Worm (Caenorhabditis elegans) whole organism, young adult: ENCODE measurements around the gene H43E16.1.
A peak's percentile ranks its signal among the peaks of the same experiment; 100 is the strongest.

Source experiments
- B0261.1 ChIP-seq: sonication (generic microtip); optimal IDR thresholded peaks from 2 replicates; lab custom pipeline; 2016; ENCODE audit warnings: mild to moderate bottlenecking, missing genetic modification characterization, moderate library complexity, missing compliant biosample characterization
- F33H1.4 ChIP-seq: fragments of 200-800 bp; sonication (Bioruptor generic); IDR thresholded peaks from 2 replicates; pipeline ENCODE4 v1.3.6; 2022; ENCODE audit warnings: missing genetic modification reagents, missing genetic modification characterization, missing compliant biosample characterization
- F37B4.10 ChIP-seq: fragments of 200-800 bp; sonication (Bioruptor generic); IDR thresholded peaks from 2 replicates; pipeline ENCODE4 v1.3.6; 2022; ENCODE audit warnings: missing genetic modification characterization, missing compliant biosample characterization
- F49E8.2 ChIP-seq: sonication (generic microtip); optimal IDR thresholded peaks from 3 replicates; lab custom pipeline; 2017; ENCODE audit warnings: missing genetic modification characterization, mild to moderate bottlenecking, missing compliant biosample characterization, antibody characterized with exemption, moderate library complexity; ENCODE audit not compliant: insufficient read depth
- F55B11.4 ChIP-seq: sonication (generic microtip); optimal IDR thresholded peaks from 2 replicates; lab custom pipeline; 2016; ENCODE audit warnings: missing compliant biosample characterization, missing genetic modification characterization, borderline replicate concordance; ENCODE audit not compliant: insufficient read depth
- F57C9.4 ChIP-seq: sonication (generic microtip); optimal IDR thresholded peaks from 2 replicates; lab custom pipeline; 2017; ENCODE audit warnings: mild to moderate bottlenecking, missing genetic modification characterization, missing compliant biosample characterization
- K11D2.4 ChIP-seq: fragments of 200-800 bp; sonication (Bioruptor generic); IDR thresholded peaks from 2 replicates; pipeline ENCODE4 v1.3.6; 2022; ENCODE audit warnings: missing genetic modification reagents, missing genetic modification characterization, missing compliant biosample characterization
- K12H6.12 ChIP-seq: fragments of 200-800 bp; sonication (Bioruptor generic); optimal IDR thresholded peaks from 2 replicates; lab custom pipeline; 2018; ENCODE audit warnings: mild to moderate bottlenecking, missing genetic modification characterization, missing compliant biosample characterization
- Y79H2A.3 ChIP-seq: fragments of 200-800 bp; sonication (Bioruptor generic); conservative IDR thresholded peaks from 2 replicates; pipeline ENCODE4 v1.3.6; 2022; ENCODE audit warnings: missing genetic modification reagents, missing genetic modification characterization, missing compliant biosample characterization
- aptf-2 ChIP-seq: fragments of 200-800 bp; sonication (Bioruptor generic); conservative IDR thresholded peaks from 2 replicates; pipeline ENCODE4 v1.3.6; 2022; ENCODE audit warnings: missing genetic modification reagents, missing genetic modification characterization, missing compliant biosample characterization
- atf-7 ChIP-seq: sonication (generic microtip); optimal IDR thresholded peaks from 2 replicates; lab custom pipeline; 2017; ENCODE audit warnings: mild to moderate bottlenecking, missing genetic modification characterization, missing compliant biosample characterization
- attf-3 ChIP-seq: fragments of 200-800 bp; sonication (Bioruptor generic); conservative IDR thresholded peaks from 2 replicates; pipeline ENCODE4 v1.3.6; 2022; ENCODE audit warnings: missing genetic modification reagents, missing genetic modification characterization, missing compliant biosample characterization
- bed-1 ChIP-seq: fragments of 200-800 bp; sonication (Bioruptor generic); IDR thresholded peaks from 2 replicates; pipeline ENCODE4 v1.3.6; 2022; ENCODE audit warnings: missing genetic modification reagents, missing genetic modification characterization, missing compliant biosample characterization
- cebp-1 ChIP-seq, 2 experiments: fragments of 200-800 bp in 1 of 2; sonication (Bioruptor generic) in 1 of 2; sonication (generic microtip) in 1 of 2; IDR thresholded peaks in 1 of 2; optimal IDR thresholded peaks in 1 of 2; 2 replicates each; pipeline versions ENCODE4 v1.3.6 to Lab custom; 2017 to 2022; ENCODE audit warnings: missing compliant biosample characterization in 2 of 2, missing genetic modification characterization in 2 of 2, mild to moderate bottlenecking in 1 of 2, missing genetic modification reagents in 1 of 2, moderate library complexity in 1 of 2
- ceh-79 ChIP-seq: sonication (generic microtip); optimal IDR thresholded peaks from 2 replicates; lab custom pipeline; 2017; ENCODE audit warnings: mild to moderate bottlenecking, missing genetic modification characterization, missing compliant biosample characterization
- ekl-4 ChIP-seq: fragments of 200-800 bp; sonication (Bioruptor generic); IDR thresholded peaks from 2 replicates; pipeline ENCODE4 v1.3.6; 2022; ENCODE audit warnings: missing genetic modification reagents, missing genetic modification characterization, missing compliant biosample characterization
- hlh-12 ChIP-seq: sonication (generic microtip); optimal IDR thresholded peaks from 2 replicates; lab custom pipeline; 2016; ENCODE audit warnings: missing genetic modification characterization, missing compliant biosample characterization
- hrde-1 ChIP-seq: sonication (generic microtip); optimal IDR thresholded peaks from 2 replicates; lab custom pipeline; 2016; ENCODE audit warnings: missing genetic modification characterization, mild to moderate bottlenecking, missing compliant biosample characterization, moderate library complexity, missing genotype, missing genetic modification reagents, borderline replicate concordance
- hsf-1 ChIP-seq: fragments of 200-800 bp; sonication (Bioruptor generic); IDR thresholded peaks from 2 replicates; pipeline ENCODE4 v1.3.6; 2022; ENCODE audit warnings: missing genetic modification reagents, missing genetic modification characterization, missing compliant biosample characterization
- lin-26 ChIP-seq: fragments of 200-800 bp; sonication (Bioruptor generic); IDR thresholded peaks from 2 replicates; pipeline ENCODE4 v1.3.6; 2022; ENCODE audit warnings: missing genetic modification reagents, missing genetic modification characterization, missing compliant biosample characterization
- lir-1 ChIP-seq: fragments of 200-800 bp; sonication (Bioruptor generic); conservative IDR thresholded peaks from 2 replicates; pipeline ENCODE4 v1.3.6; 2022; ENCODE audit warnings: missing genetic modification reagents, missing genetic modification characterization, missing compliant biosample characterization
- madf-3 ChIP-seq: fragments of 200-800 bp; sonication (Bioruptor generic); IDR thresholded peaks from 2 replicates; pipeline ENCODE4 v1.3.6; 2022; ENCODE audit warnings: missing genetic modification reagents, missing genetic modification characterization, missing compliant biosample characterization
- madf-8 ChIP-seq: fragments of 200-800 bp; sonication (Bioruptor generic); conservative IDR thresholded peaks from 2 replicates; pipeline ENCODE4 v1.3.6; 2022; ENCODE audit warnings: missing genetic modification reagents, missing genetic modification characterization, missing compliant biosample characterization
- nhr-179 ChIP-seq: sonication (generic microtip); optimal IDR thresholded peaks from 2 replicates; lab custom pipeline; 2016; ENCODE audit warnings: mild to moderate bottlenecking, missing genetic modification characterization, missing compliant biosample characterization
- nhr-90 ChIP-seq: sonication (generic microtip); optimal IDR thresholded peaks from 2 replicates; lab custom pipeline; 2016; ENCODE audit warnings: missing genotype, mild to moderate bottlenecking, missing genetic modification characterization, missing compliant biosample characterization
- pbrm-1 ChIP-seq: fragments of 200-800 bp; sonication (Bioruptor generic); IDR thresholded peaks from 2 replicates; pipeline ENCODE4 v1.3.6; 2022; ENCODE audit warnings: missing genetic modification reagents, missing genetic modification characterization, missing compliant biosample characterization
- pha-4 ChIP-seq: fragments of 150-350 bp; sonication (generic microtip); optimal IDR thresholded peaks from 2 replicates; lab custom pipeline; 2014; ENCODE audit warnings: missing biosample characterization, missing genetic modification reagents, missing genetic modification characterization
- sdz-38 ChIP-seq: sonication (generic microtip); optimal IDR thresholded peaks from 2 replicates; lab custom pipeline; 2016; ENCODE audit warnings: missing genotype, missing genetic modification characterization, missing compliant biosample characterization
- snpc-4 ChIP-seq, 5 experiments: fragments of 150-350 bp in 1 of 5; sonication (generic microtip) in 4 of 5; optimal IDR thresholded peaks; 2 replicates each; lab custom pipeline; 2014 to 2018; ENCODE audit warnings: missing genetic modification characterization in 5 of 5, missing biosample characterization in 3 of 5, antibody characterized with exemption in 2 of 5, mild to moderate bottlenecking in 2 of 5, missing compliant biosample characterization in 2 of 5, missing genotype in 2 of 5, moderate library complexity in 2 of 5, missing genetic modification reagents in 1 of 5
- somi-1 ChIP-seq: fragments of 200-800 bp; sonication (Bioruptor generic); optimal IDR thresholded peaks from 2 replicates; lab custom pipeline; 2018; ENCODE audit warnings: mild to moderate bottlenecking, missing genetic modification characterization, missing compliant biosample characterization
- sptf-2 ChIP-seq: fragments of 200-800 bp; sonication (Bioruptor generic); optimal IDR thresholded peaks from 2 replicates; lab custom pipeline; 2018; ENCODE audit warnings: mild to moderate bottlenecking, missing genetic modification characterization, missing compliant biosample characterization
- tlf-1 ChIP-seq: fragments of 200-800 bp; sonication (Bioruptor generic); optimal IDR thresholded peaks from 2 replicates; lab custom pipeline; 2018; ENCODE audit warnings: mild to moderate bottlenecking, missing genetic modification characterization, missing compliant biosample characterization
- ztf-18 ChIP-seq: sonication (generic microtip); optimal IDR thresholded peaks from 2 replicates; lab custom pipeline; 2016; ENCODE audit warnings: missing genotype, mild to moderate bottlenecking, missing genetic modification characterization, missing compliant biosample characterization
- ztf-22 ChIP-seq: fragments of 200-800 bp; sonication (Bioruptor generic); optimal IDR thresholded peaks from 2 replicates; lab custom pipeline; 2018; ENCODE audit warnings: mild to moderate bottlenecking, missing genetic modification characterization, moderate library complexity, missing compliant biosample characterization

The H43E16.1 gene

DNA sequence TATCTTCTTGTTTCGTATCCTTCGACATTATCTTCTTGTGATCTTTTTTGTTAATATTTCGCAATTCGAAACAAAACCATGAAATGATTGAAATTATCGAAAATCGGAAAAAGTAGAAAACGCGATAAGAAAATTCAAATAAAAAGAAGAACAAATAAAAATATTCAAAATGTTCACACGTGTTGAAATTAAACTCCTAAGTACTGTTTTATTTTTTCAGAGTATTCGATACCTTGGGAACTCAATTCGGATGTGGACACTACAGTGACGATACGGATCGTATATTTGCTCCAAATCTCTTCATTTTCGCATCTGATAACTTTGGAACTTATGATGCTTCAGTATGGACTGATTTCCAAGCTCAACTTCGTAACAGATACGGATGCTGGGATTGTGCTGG is 37.9 kb upstream of the H43E16.1 start, which contains the start of gene T19D12.5:
TSS of gene T19D12.5 (minus strand) at position 101 of the 400 bp plus-strand sequence.
- TF ChIP-seq cebp-1 (GFP tag; IDR thresholded peaks at IDR 0.05; lab: Robert Waterston, UW): no peak
- peak; percentile 13 for TF ChIP-seq cebp-1 (tag; optimal IDR thresholded peaks at IDR 0.05; lab: Kevin White, UChicago)
- no peak for TF ChIP-seq sptf-2 (GFP tag; lab: Kevin White, UChicago)
- TF ChIP-seq nhr-179: no peak
- no peak for TF ChIP-seq atf-7 (tag; lab: Kevin White, UChicago)
- no peak for TF ChIP-seq ceh-79 (tag; lab: Kevin White, UChicago)
- TF ChIP-seq F37B4.10: no peak

DNA sequence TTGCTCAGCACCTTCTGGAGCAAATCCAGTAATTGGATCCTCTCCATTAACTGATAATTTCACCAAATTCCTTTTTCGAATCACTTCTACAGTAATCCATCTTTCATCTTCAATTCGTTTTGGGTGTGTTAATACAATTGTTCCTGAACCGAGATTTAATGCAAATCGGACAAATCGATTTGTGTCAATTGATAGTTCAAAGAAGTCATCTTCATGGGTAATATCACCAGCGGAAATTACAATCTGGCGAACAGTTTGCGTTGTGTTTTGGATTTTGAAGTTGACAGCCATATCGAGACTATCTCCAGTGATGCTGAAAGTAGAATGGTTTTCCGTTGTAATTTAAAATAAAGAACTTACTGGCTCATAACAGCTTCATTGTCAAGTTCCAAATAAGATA is 36.2 kb upstream of the H43E16.1 start:
- TF ChIP-seq ztf-18 (tag; lab: Kevin White, UChicago) (no peak), nhr-179 (no peak), madf-3 (GFP tag; lab: Robert Waterston, UW) (no peak), bed-1 (GFP tag; lab: Robert Waterston, UW) (no peak), tlf-1 (GFP tag; lab: Kevin White, UChicago) (no peak), ekl-4 (no peak), pha-4 (tag; lab: Kevin White, UChicago) (no peak), ztf-22 (GFP tag; lab: Kevin White, UChicago) (no peak), hsf-1 (GFP tag; lab: Robert Waterston, UW) (no peak), nhr-90 (tag; lab: Kevin White, UChicago) (no peak), F57C9.4 (tag; lab: Kevin White, UChicago) (no peak), F55B11.4 (no peak), hlh-12 (tag; lab: Kevin White, UChicago) (no peak), Y79H2A.3 (GFP tag; lab: Robert Waterston, UW) (no peak), aptf-2 (GFP tag; lab: Robert Waterston, UW) (no peak), K11D2.4 (GFP tag; lab: Robert Waterston, UW) (no peak), lin-26 (no peak), hrde-1 (no peak)
- TF ChIP-seq, all 124 proteins: peak for 0

DNA sequence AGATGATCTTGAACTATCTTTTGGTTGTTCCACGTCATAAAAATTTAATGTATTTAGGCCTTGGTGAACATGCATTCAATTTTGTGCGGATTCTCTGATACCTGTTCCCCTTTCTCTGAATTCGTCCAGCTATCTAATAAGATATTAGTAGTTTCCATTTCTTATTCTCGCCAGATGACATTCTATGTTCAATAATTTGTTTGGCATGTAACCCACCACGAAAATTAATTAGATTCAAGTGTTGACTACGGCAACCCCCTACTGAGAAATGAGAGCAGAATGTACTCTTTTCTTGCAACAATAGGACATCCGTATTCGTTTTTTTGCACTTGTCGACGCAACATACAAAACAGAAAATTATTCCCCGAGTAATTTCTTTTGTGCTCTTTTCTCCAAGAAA is 31.9 kb upstream of the H43E16.1 start:
- no peak for TF ChIP-seq F33H1.4 (GFP tag; lab: Robert Waterston, UW)
- no peak for TF ChIP-seq B0261.1 (tag; lab: Kevin White, UChicago)
- no peak for TF ChIP-seq pbrm-1 (GFP tag; lab: Robert Waterston, UW)
- TF ChIP-seq snpc-4 (GFP tag; optimal IDR thresholded peaks at IDR 0.05; lab: Kevin White, UChicago): no peak
- no peak for TF ChIP-seq snpc-4 (tag; optimal IDR thresholded peaks at IDR 0.05; lab: Kevin White, UChicago)
- TF ChIP-seq lir-1 (GFP tag; lab: Robert Waterston, UW): no peak
- no peak for TF ChIP-seq lin-26
- no peak for TF ChIP-seq madf-8 (GFP tag; lab: Robert Waterston, UW)
- TF ChIP-seq sdz-38 (tag; lab: Kevin White, UChicago): no peak
- no peak for TF ChIP-seq madf-3 (GFP tag; lab: Robert Waterston, UW)
- TF ChIP-seq somi-1 (GFP tag; lab: Kevin White, UChicago): no peak
- no peak for TF ChIP-seq K12H6.12 (tag; lab: Kevin White, UChicago)
- TF ChIP-seq attf-3 (GFP tag; lab: Robert Waterston, UW): no peak
- TF ChIP-seq hsf-1 (GFP tag; lab: Robert Waterston, UW): no peak
- no peak for TF ChIP-seq F49E8.2 (tag; lab: Kevin White, UChicago)
